Fruit fly (Drosophila melanogaster): ENCODE data around the gene CG14262.
A peak's percentile ranks its signal among the peaks of the same experiment; 100 is the strongest.

CG14262 gene

DNA sequence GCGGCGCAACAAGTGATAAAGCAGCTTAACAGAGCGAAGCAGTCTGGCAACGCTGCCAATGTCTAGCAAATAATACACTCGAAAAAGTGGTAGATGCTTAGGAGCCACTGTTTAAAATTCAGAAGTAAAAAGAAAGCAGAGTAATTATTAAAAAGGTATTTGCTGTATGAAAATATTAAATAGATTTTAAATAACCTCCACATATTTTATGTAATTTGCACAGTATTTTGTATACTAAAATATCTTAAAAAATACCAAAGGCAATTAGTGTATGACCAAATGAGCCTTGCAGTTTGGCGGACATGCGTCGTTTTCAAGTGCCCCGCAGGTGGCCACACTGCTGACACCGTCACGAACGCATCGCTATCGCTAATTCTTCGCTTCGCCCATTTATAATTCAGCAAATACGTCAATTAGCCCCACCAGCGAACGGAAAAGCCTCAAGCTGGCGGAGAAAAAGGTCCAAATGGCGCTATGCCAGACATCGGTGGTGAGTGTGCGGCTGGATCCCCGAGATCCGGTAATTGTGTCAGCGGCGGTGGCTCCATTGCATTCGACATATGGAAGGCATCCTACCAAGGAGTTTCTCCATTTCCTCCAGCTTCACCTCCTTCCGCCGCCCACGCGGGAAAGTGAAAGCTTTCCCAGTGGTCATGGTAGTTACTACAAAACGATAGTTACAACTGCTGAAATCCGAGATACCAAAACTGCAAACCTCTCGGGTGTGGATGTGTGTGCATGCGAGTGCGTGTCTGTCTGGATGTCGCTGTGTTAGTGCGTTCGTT lies 11.9 kb downstream of the CG14262 start, which contains the start of gene pll (continued):
- TF ChIP-seq chn (GFP tag; optimal IDR thresholded peaks at IDR 0.05) (peak; percentile 63), Hr78 (GFP tag; optimal IDR thresholded peaks at IDR 0.05) (no peak), usp (GFP tag; optimal IDR thresholded peaks at IDR 0.05) (no peak), stc (GFP tag; IDR thresholded peaks at IDR 0.05) (peak; percentile 85), CG17829 (tag; optimal IDR thresholded peaks at IDR 0.05) (peak; percentile 91), CG3163 (GFP tag; optimal IDR thresholded peaks at IDR 0.05) (peak; percentile 29), CG17359 (tag; optimal IDR thresholded peaks at IDR 0.05) (peak; percentile 86), CG15696 (tag; optimal IDR thresholded peaks at IDR 0.05) (peak; percentile 58), CG3726 (GFP tag; IDR thresholded peaks at IDR 0.05) (peak; percentile 79; the same call in 2 of the 3 replicates), lov (optimal IDR thresholded peaks at IDR 0.05) (no peak), lov (GFP tag; IDR thresholded peaks at IDR 0.05) (peak; percentile 76; the same call in 1 of the 3 replicates), CG9817 (tag; optimal IDR thresholded peaks at IDR 0.05) (peak; percentile 81), Sox100B (GFP tag; optimal IDR thresholded peaks at IDR 0.05) (no peak), CG18599 (GFP tag; optimal IDR thresholded peaks at IDR 0.05) (peak; percentile 88), GATAe (GFP tag; conservative IDR thresholded peaks at IDR 0.05) (peak; percentile 65; the same call in 1 of the 2 replicates), Antp (GFP tag; optimal IDR thresholded peaks at IDR 0.05) (peak; percentile 32), ATbp (GFP tag; optimal IDR thresholded peaks at IDR 0.05) (no peak), mam (GFP tag; optimal IDR thresholded peaks at IDR 0.05) (peak; percentile 89), sc (optimal IDR thresholded peaks at IDR 0.05) (no peak), sc (GFP tag; optimal IDR thresholded peaks at IDR 0.05) (peak; percentile 30), chm (GFP tag; IDR thresholded peaks at IDR 0.05) (peak; percentile 92), CG18476 (GFP tag; optimal IDR thresholded peaks at IDR 0.05) (peak; percentile 70), CG16863 (GFP tag; optimal IDR thresholded peaks at IDR 0.05) (peak; percentile 61), Xbp1 (GFP tag; optimal IDR thresholded peaks at IDR 0.05) (peak; percentile 87), vfl (GFP tag; optimal IDR thresholded peaks at IDR 0.05) (peak; percentile 67), CG34376 (GFP tag; optimal IDR thresholded peaks at IDR 0.05) (peak; percentile 35), Dp (GFP tag; optimal IDR thresholded peaks at IDR 0.05) (peak; percentile 46), CG33557 (GFP tag; optimal IDR thresholded peaks at IDR 0.05) (peak; percentile 40), CG11398 (GFP tag; optimal IDR thresholded peaks at IDR 0.05) (no peak), salm (tag; optimal IDR thresholded peaks at IDR 0.05) (peak; percentile 40), br (optimal IDR thresholded peaks at IDR 0.05) (no peak), CG7556 (GFP tag; optimal IDR thresholded peaks at IDR 0.05) (peak; percentile 72), D (optimal IDR thresholded peaks at IDR 0.05) (peak; percentile 18), D (GFP tag; optimal IDR thresholded peaks at IDR 0.05) (peak; percentile 46), grn (GFP tag; optimal IDR thresholded peaks at IDR 0.05) (no peak), CG17568 (GFP tag; optimal IDR thresholded peaks at IDR 0.05) (no peak), sr (GFP tag; IDR thresholded peaks at IDR 0.05) (peak; percentile 63; the same call in 2 of the 3 replicates), lola (GFP tag; optimal IDR thresholded peaks at IDR 0.05) (peak in 1 of 3 experiments; percentile 55), stwl (tag; optimal IDR thresholded peaks at IDR 0.05) (peak; percentile 62), MTF-1 (GFP tag; optimal IDR thresholded peaks at IDR 0.05; ENCODE audit: borderline replicate concordance) (peak; percentile 60), CG7987 (GFP tag; optimal IDR thresholded peaks at IDR 0.05) (peak; percentile 32), al (GFP tag; IDR thresholded peaks at IDR 0.05) (peak; percentile 83), sisA (GFP tag; IDR thresholded peaks at IDR 0.05) (peak; percentile 86), Myb (GFP tag; optimal IDR thresholded peaks at IDR 0.05) (peak; percentile 43), CG4730 (GFP tag; IDR thresholded peaks at IDR 0.05) (peak; percentile 84), Ets65A (GFP tag) (peak; percentile 96), bsh (GFP tag; optimal IDR thresholded peaks at IDR 0.05) (peak in 1 of 2 experiments; percentile 84), CG1832 (GFP tag; optimal IDR thresholded peaks at IDR 0.05) (no peak), nerfin-2 (GFP tag; IDR thresholded peaks at IDR 0.05; ENCODE audit: partially characterized antibody) (no peak)
